Worm (Caenorhabditis elegans): ENCODE data around the gene R74.2.

R74.2 gene

ce11 chrIII:4150919-4151318 is 37.0 kb upstream of the R74.2 start (continued):
- TF ChIP-seq egl-43 (GFP tag; IDR thresholded peaks at IDR 0.05) (no peak), php-3 (GFP tag; IDR thresholded peaks at IDR 0.05) (no peak), lin-39 (tag; optimal IDR thresholded peaks at IDR 0.05) (no peak), nhr-25 (tag; optimal IDR thresholded peaks at IDR 0.05; ENCODE audit: borderline replicate concordance, insufficient read depth) (no peak), lir-3 (tag; optimal IDR thresholded peaks at IDR 0.05) (no peak), ZK546.5 (tag; optimal IDR thresholded peaks at IDR 0.05) (no peak), mep-1 (tag; optimal IDR thresholded peaks at IDR 0.05) (peak; percentile 69), dpl-1 (GFP tag; optimal IDR thresholded peaks at IDR 0.05) (peak; percentile 97), F49E8.2 (tag; optimal IDR thresholded peaks at IDR 0.05; ENCODE audit: borderline replicate concordance) (no peak), Y48G9A.11 (GFP tag; IDR thresholded peaks at IDR 0.05) (no peak), ama-1 (optimal IDR thresholded peaks at IDR 0.05) (peak; percentile 35), F37D6.2 (tag; optimal IDR thresholded peaks at IDR 0.05) (no peak), lin-15B (tag; optimal IDR thresholded peaks at IDR 0.05) (no peak), nhr-76 (tag; optimal IDR thresholded peaks at IDR 0.05) (no peak), zag-1 (tag; optimal IDR thresholded peaks at IDR 0.05) (no peak), ztf-7 (tag; optimal IDR thresholded peaks at IDR 0.05) (no peak), mdl-1 (tag; optimal IDR thresholded peaks at IDR 0.05) (peak in 1 of 2 experiments; percentile 59), tra-1 (GFP tag; IDR thresholded peaks at IDR 0.05) (no peak), F26F4.8 (GFP tag; conservative IDR thresholded peaks at IDR 0.05) (no peak), Y105C5A.15 (GFP tag; IDR thresholded peaks at IDR 0.05) (no peak), cey-2 (tag; optimal IDR thresholded peaks at IDR 0.05; ENCODE audit: borderline replicate concordance, insufficient read depth) (no peak), gei-8 (GFP tag; optimal IDR thresholded peaks at IDR 0.05) (no peak), ZK337.2 (GFP tag; IDR thresholded peaks at IDR 0.05) (no peak), zfp-2 (tag; optimal IDR thresholded peaks at IDR 0.05) (no peak), egl-27 (tag; optimal IDR thresholded peaks at IDR 0.05) (no peak), mxl-2 (GFP tag; conservative IDR thresholded peaks at IDR 0.05) (no peak), set-16 (GFP tag; IDR thresholded peaks at IDR 0.05) (no peak), aha-1 (tag) (no peak), ztf-11 (tag; optimal IDR thresholded peaks at IDR 0.05) (no peak), fkh-10 (GFP tag; optimal IDR thresholded peaks at IDR 0.05) (no peak), nhr-237 (tag; optimal IDR thresholded peaks at IDR 0.05) (no peak), D1046.2 (GFP tag; IDR thresholded peaks at IDR 0.05) (no peak), lin-29 (GFP tag; IDR thresholded peaks at IDR 0.05) (no peak), dmd-6 (GFP tag; IDR thresholded peaks at IDR 0.05) (peak; percentile 49), lin-1 (GFP tag; IDR thresholded peaks at IDR 0.05) (no peak), hif-1 (tag; optimal IDR thresholded peaks at IDR 0.05) (peak in 1 of 2 experiments; percentile 26), vab-7 (GFP tag; IDR thresholded peaks at IDR 0.05) (no peak), lim-7 (GFP tag; IDR thresholded peaks at IDR 0.05) (no peak), lin-38 (GFP tag; IDR thresholded peaks at IDR 0.05) (peak; percentile 64), mes-2 (tag; optimal IDR thresholded peaks at IDR 0.05; ENCODE audit: poor library complexity, severe bottlenecking) (peak; percentile 83), R02D3.7 (tag; optimal IDR thresholded peaks at IDR 0.05) (no peak), F10B5.3 (tag; optimal IDR thresholded peaks at IDR 0.05) (no peak), ctbp-1 (GFP tag; IDR thresholded peaks at IDR 0.05) (peak; percentile 48; the same call in 1 of the 2 replicates), dmd-9 (GFP tag; IDR thresholded peaks at IDR 0.05) (no peak), ceh-28 (tag; optimal IDR thresholded peaks at IDR 0.05) (no peak), ceh-82 (tag; optimal IDR thresholded peaks at IDR 0.05) (no peak), mdt-29 (GFP tag; IDR thresholded peaks at IDR 0.05) (no peak), arid-1 (GFP tag; conservative IDR thresholded peaks at IDR 0.05) (no peak), tag-97 (GFP tag; IDR thresholded peaks at IDR 0.05) (no peak), daf-8 (GFP tag; IDR thresholded peaks at IDR 0.05) (no peak), hlh-30 (tag; optimal IDR thresholded peaks at IDR 0.05; ENCODE audit: insufficient read depth) (peak; percentile 85), nhr-77 (tag; optimal IDR thresholded peaks at IDR 0.05) (peak; percentile 47)
